Fruit fly (Drosophila melanogaster) whole organism, embryonic: Measurements from ENCODE around the gene CG4757.

ENCODE experiments used
- Abd-B ChIP-seq: fragments of 200-800 bp; sonication (Bioruptor generic); optimal IDR thresholded peaks from 2 replicates; lab custom pipeline; 2018; ENCODE audit warnings: missing biosample characterization, mild to moderate bottlenecking, missing genetic modification characterization, moderate library complexity
- B-H2 ChIP-seq: fragments of 200-800 bp; sonication (Bioruptor generic); optimal IDR thresholded peaks from 2 replicates; lab custom pipeline; 2018; ENCODE audit warnings: missing biosample characterization, mild to moderate bottlenecking, missing genetic modification characterization
- Blimp-1 ChIP-seq: fragments of 200-800 bp; sonication (Bioruptor generic); optimal IDR thresholded peaks from 3 replicates; lab custom pipeline; 2018; ENCODE audit warnings: missing biosample characterization, missing genetic modification characterization, mild to moderate bottlenecking, moderate library complexity, missing genetic modification reagents
- CG10147 ChIP-seq: fragments of 200-800 bp; sonication (Bioruptor generic); optimal IDR thresholded peaks from 2 replicates; lab custom pipeline; 2019; ENCODE audit warnings: missing biosample characterization, mild to moderate bottlenecking, missing genetic modification characterization, moderate library complexity
- CG10959 ChIP-seq: fragments of 200-800 bp; sonication (Bioruptor generic); IDR thresholded peaks from 2 replicates; pipeline ENCODE4 v1.3.6; 2022; ENCODE audit warnings: missing biosample characterization, missing genetic modification characterization
- CG11504 ChIP-seq: fragments of 200-800 bp; sonication (Bioruptor generic); optimal IDR thresholded peaks from 3 replicates; lab custom pipeline; 2019; ENCODE audit warnings: missing biosample characterization, mild to moderate bottlenecking, missing genetic modification characterization, moderate library complexity
- CG12071 ChIP-seq: fragments of 200-800 bp; sonication (Bioruptor generic); optimal IDR thresholded peaks from 3 replicates; lab custom pipeline; 2018; ENCODE audit warnings: missing biosample characterization, mild to moderate bottlenecking, missing genetic modification characterization
- CG13424 ChIP-seq: fragments of 200-800 bp; sonication (Bioruptor generic); optimal IDR thresholded peaks from 2 replicates; lab custom pipeline; 2019; ENCODE audit warnings: missing biosample characterization, mild to moderate bottlenecking, missing genetic modification characterization, moderate library complexity
- CG14860 ChIP-seq: fragments of 200-800 bp; sonication (Bioruptor generic); IDR thresholded peaks from 3 replicates; pipeline ENCODE4 v1.3.6; 2022; ENCODE audit warnings: missing biosample characterization, missing genetic modification characterization; ENCODE audit not compliant: partially characterized antibody
- CG15696 ChIP-seq: fragments of 200-800 bp; sonication (Bioruptor generic); optimal IDR thresholded peaks from 2 replicates; lab custom pipeline; 2019; ENCODE audit warnings: missing biosample characterization, mild to moderate bottlenecking, missing genetic modification characterization, moderate library complexity
- CG18011 ChIP-seq: fragments of 200-800 bp; sonication (Bioruptor generic); optimal IDR thresholded peaks from 2 replicates; lab custom pipeline; 2017; ENCODE audit warnings: missing biosample characterization, missing genetic modification characterization, mild to moderate bottlenecking, moderate library complexity, missing genotype
- CG3065 ChIP-seq: fragments of 200-800 bp; sonication (Bioruptor generic); optimal IDR thresholded peaks from 2 replicates; lab custom pipeline; 2016; ENCODE audit warnings: missing biosample characterization, missing genetic modification characterization
- CG31441 ChIP-seq: fragments of 200-800 bp; sonication (Bioruptor generic); IDR thresholded peaks from 2 replicates; pipeline ENCODE4 v1.3.6; 2022; ENCODE audit warnings: missing biosample characterization, missing genetic modification characterization
- CG3995 ChIP-seq: fragments of 200-800 bp; sonication (Bioruptor generic); optimal IDR thresholded peaks from 3 replicates; lab custom pipeline; 2016; ENCODE audit warnings: missing biosample characterization, missing genetic modification characterization
- CG42726 ChIP-seq: fragments of 200-800 bp; sonication (Bioruptor generic); IDR thresholded peaks from 2 replicates; pipeline ENCODE4 v1.3.6; 2022; ENCODE audit warnings: missing biosample characterization, missing genetic modification characterization; ENCODE audit not compliant: partially characterized antibody
- CG4404 ChIP-seq: fragments of 200-800 bp; sonication (Bioruptor generic); IDR thresholded peaks from 2 replicates; pipeline ENCODE4 v1.3.6; 2022; ENCODE audit warnings: missing biosample characterization, missing genetic modification characterization
- CG4730 ChIP-seq: fragments of 200-800 bp; sonication (Bioruptor generic); IDR thresholded peaks from 2 replicates; pipeline ENCODE4 v1.3.6; 2022; ENCODE audit warnings: missing biosample characterization, missing genetic modification characterization
- CG4854 ChIP-seq: fragments of 200-800 bp; sonication (Bioruptor generic); optimal IDR thresholded peaks from 2 replicates; lab custom pipeline; 2016; ENCODE audit warnings: missing biosample characterization, missing genetic modification characterization, inconsistent platforms
- CG5180 ChIP-seq: fragments of 200-800 bp; sonication (Bioruptor generic); optimal IDR thresholded peaks from 3 replicates; lab custom pipeline; 2017; ENCODE audit warnings: missing biosample characterization, missing genetic modification characterization, mild to moderate bottlenecking, moderate library complexity, missing genetic modification reagents
- CG7271 ChIP-seq: fragments of 200-800 bp; sonication (Bioruptor generic); optimal IDR thresholded peaks from 2 replicates; lab custom pipeline; 2018; ENCODE audit warnings: missing biosample characterization, mild to moderate bottlenecking, missing genetic modification characterization, moderate library complexity
- Dek ChIP-seq: fragments of 200-800 bp; sonication (Bioruptor generic); optimal IDR thresholded peaks from 3 replicates; lab custom pipeline; 2019; ENCODE audit warnings: missing biosample characterization, mild to moderate bottlenecking, missing genetic modification characterization, moderate library complexity
- Dref ChIP-seq: fragments of 200-800 bp; sonication (Bioruptor generic); IDR thresholded peaks from 2 replicates; pipeline ENCODE4 v1.3.6; 2022; ENCODE audit warnings: missing biosample characterization, missing genetic modification characterization
- HLH4C ChIP-seq: fragments of 200-800 bp; sonication (Bioruptor generic); IDR thresholded peaks from 3 replicates; pipeline ENCODE4 v1.3.6; 2022; ENCODE audit warnings: missing biosample characterization, missing genetic modification characterization; ENCODE audit not compliant: partially characterized antibody
- HmgZ ChIP-seq: fragments of 200-800 bp; sonication (Bioruptor generic); optimal IDR thresholded peaks from 2 replicates; lab custom pipeline; 2018; ENCODE audit warnings: missing biosample characterization, mild to moderate bottlenecking, missing genetic modification characterization
- Hr3 ChIP-seq: fragments of 200-800 bp; sonication (Bioruptor generic); optimal IDR thresholded peaks from 3 replicates; lab custom pipeline; 2016; ENCODE audit warnings: missing biosample characterization, missing genetic modification characterization
- Hr78 ChIP-seq, 2 experiments: fragments of 200-800 bp in 1 of 2; fragments of >200 bp in 1 of 2; sonication (Bioruptor generic) in 1 of 2; optimal IDR thresholded peaks; 2 replicates each; lab custom pipeline; 2017 to 2019; ENCODE audit warnings: missing biosample characterization in 2 of 2, missing genetic modification characterization in 2 of 2, mild to moderate bottlenecking in 1 of 2, moderate library complexity in 1 of 2
- Lim3 ChIP-seq: fragments of 200-800 bp; sonication (Bioruptor generic); IDR thresholded peaks from 2 replicates; pipeline ENCODE4 v1.3.6; 2022; ENCODE audit warnings: missing biosample characterization, missing genetic modification characterization
- Mad ChIP-seq: fragments of 200-800 bp; sonication (Bioruptor generic); optimal IDR thresholded peaks from 2 replicates; lab custom pipeline; 2016; ENCODE audit warnings: missing biosample characterization, missing genetic modification characterization
- Oaz ChIP-seq: fragments of 200-800 bp; sonication (Bioruptor generic); IDR thresholded peaks from 2 replicates; pipeline ENCODE4 v1.3.6; 2022; ENCODE audit warnings: missing biosample characterization, missing genetic modification characterization
- Poxn ChIP-seq: fragments of 200-800 bp; sonication (Bioruptor generic); IDR thresholded peaks from 2 replicates; pipeline ENCODE4 v1.3.6; 2022; ENCODE audit warnings: missing biosample characterization, missing genetic modification characterization
- Scr ChIP-seq: fragments of 200-800 bp; sonication (Bioruptor generic); IDR thresholded peaks from 2 replicates; pipeline ENCODE4 v1.3.6; 2022; ENCODE audit warnings: missing biosample characterization, missing genetic modification characterization; ENCODE audit not compliant: partially characterized antibody
- Six4 ChIP-seq: fragments of 200-800 bp; sonication (Bioruptor generic); optimal IDR thresholded peaks from 2 replicates; lab custom pipeline; 2016; ENCODE audit warnings: missing biosample characterization, missing genetic modification characterization
- Xrp1 ChIP-seq: fragments of 200-800 bp; sonication (Bioruptor generic); IDR thresholded peaks from 2 replicates; pipeline ENCODE4 v1.3.6; 2022; ENCODE audit warnings: missing biosample characterization, missing genetic modification characterization
- ara ChIP-seq: fragments of 200-800 bp; sonication (Bioruptor generic); IDR thresholded peaks from 2 replicates; pipeline ENCODE4 v1.3.6; 2022; ENCODE audit warnings: missing biosample characterization, missing genetic modification characterization
- cwo ChIP-seq: fragments of 200-800 bp; sonication (Bioruptor generic); optimal IDR thresholded peaks from 3 replicates; lab custom pipeline; 2017; ENCODE audit warnings: missing biosample characterization, missing genetic modification characterization, mild to moderate bottlenecking, moderate library complexity, missing genetic modification reagents
- dati ChIP-seq: fragments of 200-800 bp; sonication (Bioruptor generic); IDR thresholded peaks from 2 replicates; pipeline ENCODE4 v1.3.6; 2022; ENCODE audit warnings: missing biosample characterization, missing genetic modification characterization
- jumu ChIP-seq: fragments of 200-800 bp; sonication (Bioruptor generic); optimal IDR thresholded peaks from 3 replicates; lab custom pipeline; 2016; ENCODE audit warnings: missing biosample characterization, missing genetic modification characterization
- kni ChIP-seq: fragments of 200-800 bp; sonication (Bioruptor generic); optimal IDR thresholded peaks from 3 replicates; lab custom pipeline; 2017; ENCODE audit warnings: mild to moderate bottlenecking, missing biosample characterization, missing genetic modification reagents, missing genetic modification characterization
- nmo ChIP-seq: fragments of 200-800 bp; sonication (Bioruptor generic); optimal IDR thresholded peaks from 2 replicates; lab custom pipeline; 2018; ENCODE audit warnings: missing biosample characterization, mild to moderate bottlenecking, missing genetic modification characterization, moderate library complexity
- onecut ChIP-seq: fragments of 200-800 bp; sonication (Bioruptor generic); IDR thresholded peaks from 2 replicates; pipeline ENCODE4 v1.3.6; 2022; ENCODE audit warnings: missing biosample characterization, missing genetic modification characterization
- pb ChIP-seq: fragments of 200-800 bp; sonication (Bioruptor generic); optimal IDR thresholded peaks from 3 replicates; lab custom pipeline; 2016; ENCODE audit warnings: missing biosample characterization, missing genetic modification characterization
- prd ChIP-seq, 3 experiments: fragments of >200 bp in 2 of 3; fragments of 200-800 bp in 1 of 3; sonication (Bioruptor generic) in 1 of 3; optimal IDR thresholded peaks in 2 of 3; IDR thresholded peaks in 1 of 3; 2 replicates in 2 of 3; 3 replicates in 1 of 3; pipeline versions ENCODE4 v1.3.6 to Lab custom; 2017 to 2022; ENCODE audit warnings: missing biosample characterization in 1 of 3, missing genetic modification characterization in 1 of 3
- ro ChIP-seq: fragments of 200-800 bp; sonication (Bioruptor generic); IDR thresholded peaks from 2 replicates; pipeline ENCODE4 v1.3.6; 2022; ENCODE audit warnings: missing biosample characterization, missing genetic modification characterization
- salm ChIP-seq: fragments of 200-800 bp; sonication (Bioruptor generic); optimal IDR thresholded peaks from 2 replicates; lab custom pipeline; 2018; ENCODE audit warnings: missing biosample characterization, mild to moderate bottlenecking, missing genetic modification characterization
- so ChIP-seq: fragments of 200-800 bp; sonication (Bioruptor generic); IDR thresholded peaks from 3 replicates; pipeline ENCODE4 v1.3.6; 2022; ENCODE audit warnings: missing biosample characterization, missing genetic modification characterization
- tio ChIP-seq: fragments of 200-800 bp; sonication (Bioruptor generic); optimal IDR thresholded peaks from 2 replicates; lab custom pipeline; 2017; ENCODE audit warnings: missing biosample characterization, missing genetic modification characterization, inconsistent platforms
- toy ChIP-seq: fragments of 200-800 bp; sonication (Bioruptor generic); IDR thresholded peaks from 2 replicates; pipeline ENCODE4 v1.3.6; 2022; ENCODE audit warnings: missing biosample characterization, missing genetic modification characterization

Gene CG4757

dm6 chr3R:11211291-11212061, 50.5 kb downstream of the CG4757 start (continued):
- no peak for TF ChIP-seq Poxn
- no peak for TF ChIP-seq CG10959 (GFP tag; lab: Robert Waterston, UW)
- peak; percentile 56 for TF ChIP-seq B-H2 (GFP tag; lab: Kevin White, UChicago)
- TF ChIP-seq CG14860 (GFP tag; lab: Robert Waterston, UW), result no peak
- peak; percentile 73 for TF ChIP-seq CG11504 (tag; lab: Kevin White, UChicago)
- TF ChIP-seq Xrp1 (GFP tag; lab: Robert Waterston, UW), result peak; percentile 77
- peak; percentile 56; the same call in 1 of the 2 replicates for TF ChIP-seq CG4730 (GFP tag; lab: Robert Waterston, UW)
- peak; percentile 63 for TF ChIP-seq nmo (GFP tag; lab: Kevin White, UChicago)
- peak; percentile 64; the same call in 1 of the 3 replicates for TF ChIP-seq so
- TF ChIP-seq CG4404 (GFP tag; lab: Robert Waterston, UW), result peak; percentile 37; the same call in 1 of the 2 replicates
- TF ChIP-seq Abd-B, result peak; percentile 76
- no peak for TF ChIP-seq Scr (GFP tag; lab: Robert Waterston, UW)
- peak; percentile 35; the same call in 1 of the 2 replicates for TF ChIP-seq toy (GFP tag; lab: Robert Waterston, UW)
- peak; percentile 18; the same call in 1 of the 2 replicates for TF ChIP-seq Dref (GFP tag; lab: Robert Waterston, UW)
- peak; percentile 34; the same call in 1 of the 2 replicates for TF ChIP-seq onecut
- TF ChIP-seq CG15696, result peak; percentile 18
- peak; percentile 53 for TF ChIP-seq ro
- TF ChIP-seq CG12071 (GFP tag; lab: Kevin White, UChicago), result peak; percentile 58
- TF ChIP-seq Hr78 (GFP tag; optimal IDR thresholded peaks at IDR 0.05; lab: Kevin White, UChicago), result peak in 1 of 2 experiments; percentile 97
- peak; percentile 63 for TF ChIP-seq CG13424 (tag; lab: Kevin White, UChicago)
- no peak for TF ChIP-seq tio
- peak; percentile 77 for TF ChIP-seq Hr3 (GFP tag; lab: Kevin White, UChicago)
- peak; percentile 67 for TF ChIP-seq CG4854 (GFP tag; lab: Kevin White, UChicago)
- no peak for TF ChIP-seq CG7271 (tag; lab: Kevin White, UChicago)
- peak; percentile 60 for TF ChIP-seq Six4 (GFP tag; lab: Kevin White, UChicago)
- 0 out of 2 replicates have a peak, but pooled peaks have one; percentile 7 for TF ChIP-seq Lim3 (GFP tag; lab: Robert Waterston, UW)
- TF ChIP-seq prd (optimal IDR thresholded peaks at IDR 0.05; lab: Kevin White, UChicago), result no peak
- peak; percentile 87 for TF ChIP-seq prd (GFP tag; IDR thresholded peaks at IDR 0.05; lab: Robert Waterston, UW)
- peak; percentile 95 for TF ChIP-seq kni (GFP tag; lab: Kevin White, UChicago)
- peak; percentile 96 for TF ChIP-seq cwo (GFP tag; lab: Kevin White, UChicago)
- TF ChIP-seq salm, result no peak
- no peak for TF ChIP-seq CG42726
- peak; percentile 56 for TF ChIP-seq Blimp-1 (GFP tag; lab: Kevin White, UChicago)
- peak; percentile 2 for TF ChIP-seq CG3995 (GFP tag; lab: Kevin White, UChicago)
- peak; percentile 67 for TF ChIP-seq ara (GFP tag; lab: Robert Waterston, UW)
- TF ChIP-seq HmgZ (tag; lab: Kevin White, UChicago), result peak; percentile 63
- TF ChIP-seq HLH4C (GFP tag; lab: Robert Waterston, UW), result 0 out of 3 replicates have a peak, but pooled peaks have one; percentile 24
- TF ChIP-seq CG18011 (GFP tag; lab: Kevin White, UChicago), result peak; percentile 5
- TF ChIP-seq CG5180 (GFP tag; lab: Kevin White, UChicago), result peak; percentile 56
- TF ChIP-seq CG3065, result peak; percentile 55
- peak; percentile 61 for TF ChIP-seq jumu (GFP tag; lab: Kevin White, UChicago)
- TF ChIP-seq Oaz (GFP tag; lab: Robert Waterston, UW), result peak; percentile 45
- peak; percentile 64 for TF ChIP-seq Dek
- peak; percentile 65 for TF ChIP-seq Mad (GFP tag; lab: Kevin White, UChicago)
- no peak for TF ChIP-seq dati (GFP tag; lab: Robert Waterston, UW)
- TF ChIP-seq CG31441 (GFP tag; lab: Robert Waterston, UW), result peak; percentile 62
- peak; percentile 34 for TF ChIP-seq pb
- peak; percentile 53 for TF ChIP-seq CG10147 (GFP tag; lab: Kevin White, UChicago)
